Worm (Caenorhabditis elegans): ENCODE measurements around the gene W01C8.5.

- TF ChIP-seq ces-1 (GFP tag; optimal IDR thresholded peaks at IDR 0.05) (no peak), elt-1 (tag; optimal IDR thresholded peaks at IDR 0.05; ENCODE audit: borderline replicate concordance, insufficient read depth) (no peak), blmp-1 (tag; optimal IDR thresholded peaks at IDR 0.05) (no peak), unc-62 (GFP tag; optimal IDR thresholded peaks at IDR 0.05) (no peak), ceh-39 (tag; optimal IDR thresholded peaks at IDR 0.05) (no peak), unc-120 (tag; optimal IDR thresholded peaks at IDR 0.05; ENCODE audit: poor library complexity, severe bottlenecking) (no peak), tbx-8 (GFP tag; optimal IDR thresholded peaks at IDR 0.05) (no peak), mep-1 (tag; optimal IDR thresholded peaks at IDR 0.05) (no peak), nhr-76 (tag; optimal IDR thresholded peaks at IDR 0.05) (no peak), nhr-12 (tag; optimal IDR thresholded peaks at IDR 0.05) (no peak), unc-39 (tag; optimal IDR thresholded peaks at IDR 0.05) (no peak)
Measured at ce11 chrX:5713479-5713878, 16.4 kb upstream of the W01C8.5 start.

All from whole organism, mixed stage, embryonic.